Fruit fly (Drosophila melanogaster) whole organism: Measurements from ENCODE around the gene gwl.

Source experiments
- CG8478 ChIP-seq: fragments of >200 bp; optimal IDR thresholded peaks from 2 replicates; lab custom pipeline; 2018; ENCODE audit warnings: inconsistent platforms
- Dll ChIP-seq: fragments of >200 bp; optimal IDR thresholded peaks from 2 replicates; lab custom pipeline; 2017
- EcR ChIP-seq, 2 experiments: fragments of >200 bp; optimal IDR thresholded peaks; 2 replicates each; lab custom pipeline; 2017; ENCODE audit warnings: missing biosample characterization in 2 of 2, missing genetic modification characterization in 2 of 2, missing genetic modification reagents in 2 of 2
- pan ChIP-seq: fragments of >200 bp; optimal IDR thresholded peaks from 2 replicates; lab custom pipeline; 2017
- psq ChIP-seq: fragments of >200 bp; optimal IDR thresholded peaks from 2 replicates; lab custom pipeline; 2017
- usp ChIP-seq: fragments of >200 bp; optimal IDR thresholded peaks from 2 replicates; lab custom pipeline; 2017; ENCODE audit warnings: missing biosample characterization, missing genetic modification characterization, mixed read lengths

Gene gwl

DNA sequence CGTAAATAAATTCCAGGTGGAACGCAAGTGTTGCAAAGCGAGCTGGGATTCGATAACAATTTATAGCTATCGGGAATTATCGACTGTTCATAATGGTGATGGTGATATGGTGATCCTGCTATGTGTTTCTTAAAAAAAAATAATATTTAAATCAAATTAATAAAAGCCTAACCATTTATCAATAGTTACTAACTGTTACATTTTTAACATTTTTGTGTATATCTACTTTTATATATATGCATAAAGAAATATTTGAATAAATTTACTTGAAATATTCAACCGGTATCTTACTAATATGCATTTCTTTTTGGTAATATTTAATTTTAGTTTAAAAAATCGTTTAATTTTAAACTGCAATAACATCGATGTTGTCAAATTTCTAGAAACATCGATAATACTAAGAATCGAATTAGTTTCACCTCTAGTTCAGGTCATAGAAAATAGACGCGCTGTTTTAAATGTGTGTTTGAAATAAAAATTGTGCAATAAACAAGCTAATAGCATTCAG, at the start of gene gwl, which contains the start of gene PGS1:
Gene gwl, plus strand, starts transcription at position 410 of the 508 bp plus-strand sequence.
Gene PGS1, minus strand, starts transcription at position 81 of the 508 bp plus-strand sequence.
- no peak for TF ChIP-seq psq
- no peak for TF ChIP-seq EcR (GFP tag; optimal IDR thresholded peaks at IDR 0.05; lab: Kevin White, UChicago)
- TF ChIP-seq Dll, result no peak
- TF ChIP-seq CG8478 (lab: Kevin White, UChicago), result no peak
- TF ChIP-seq usp (GFP tag; lab: Kevin White, UChicago), result no peak
- no peak for TF ChIP-seq pan (lab: Kevin White, UChicago)

DNA sequence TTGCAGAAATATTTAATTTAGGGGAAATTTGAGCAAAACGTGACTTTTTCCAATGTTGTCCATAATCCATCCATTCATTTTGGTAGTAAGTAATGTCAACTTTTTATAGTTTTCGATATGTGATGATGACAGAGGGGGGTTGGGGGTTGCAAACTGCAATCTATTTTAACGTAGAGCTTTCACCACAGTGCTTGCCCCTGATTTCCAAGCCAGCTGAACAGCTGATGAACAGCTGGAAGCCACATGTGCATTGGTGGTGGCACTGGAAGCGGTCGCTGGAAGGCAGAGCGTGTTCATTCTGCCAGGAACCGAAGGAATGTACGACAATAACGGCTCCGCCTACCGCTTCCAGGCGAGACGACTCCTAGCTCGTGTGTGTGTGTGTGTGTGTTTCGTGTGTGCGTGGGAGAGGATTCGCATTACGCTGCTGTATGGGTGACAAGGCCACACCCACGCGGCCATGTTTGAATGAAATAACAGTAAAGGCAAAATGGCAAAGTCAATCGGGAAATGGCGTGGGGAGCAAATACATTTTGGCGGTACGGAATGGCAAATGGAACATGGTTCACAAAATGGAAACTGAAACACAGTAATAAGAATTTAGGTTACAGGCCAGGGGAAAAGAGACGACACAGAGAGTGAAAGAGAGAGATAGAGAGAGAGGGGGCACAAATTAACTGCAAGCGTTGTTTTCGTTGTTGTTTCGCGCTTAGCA, 47.2 kb upstream of the gwl start:
- TF ChIP-seq EcR (GFP tag; optimal IDR thresholded peaks at IDR 0.05; lab: Kevin White, UChicago) (no peak), psq (no peak), usp (GFP tag; lab: Kevin White, UChicago) (no peak), pan (lab: Kevin White, UChicago) (no peak)

DNA sequence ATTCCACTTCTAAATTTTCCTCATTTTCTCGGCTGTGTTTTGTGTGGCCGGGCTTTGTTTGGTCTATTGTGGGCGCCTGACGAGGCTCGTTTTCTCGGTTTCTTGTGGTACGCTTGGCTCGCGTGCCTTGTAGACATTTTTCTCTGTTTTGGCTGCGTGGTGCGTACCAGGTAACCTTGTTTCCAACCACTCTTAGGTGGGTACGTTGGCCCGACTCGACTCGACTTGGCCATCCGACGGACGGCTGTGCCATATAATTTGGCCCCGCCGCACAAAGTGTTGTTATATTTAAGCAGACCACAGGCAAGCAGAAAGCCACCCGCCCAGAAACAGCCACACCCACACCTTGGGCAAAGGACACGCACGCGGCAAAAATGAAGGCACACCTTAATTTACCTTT, 42.7 kb upstream of the gwl start:
- no peak for TF ChIP-seq psq

DNA sequence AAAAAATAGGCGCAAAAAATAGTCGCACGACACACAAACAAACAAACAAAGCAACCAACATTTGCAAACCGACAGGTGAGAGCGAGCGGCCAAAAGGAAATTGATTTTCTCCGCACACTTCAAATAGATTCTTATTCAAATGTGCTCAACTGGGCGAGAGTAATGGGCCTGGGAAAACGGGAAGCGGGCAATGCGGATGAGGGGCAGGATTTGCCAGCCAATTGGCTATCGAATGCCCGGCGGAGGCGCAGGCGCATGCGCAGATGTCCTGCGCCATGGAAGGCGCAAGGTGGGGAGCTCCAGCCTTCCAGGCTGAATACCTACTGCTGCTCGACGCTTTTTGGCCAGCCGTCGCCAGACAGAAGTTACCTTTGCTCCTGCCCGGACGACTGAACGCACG, 41.0 kb upstream of the gwl start, which contains the start of the genes ChAT and VAChT:
Gene ChAT, plus strand, starts transcription at position 352 of the 400 bp plus-strand sequence.
Gene VAChT, plus strand, starts transcription at position 352 of the 400 bp plus-strand sequence.
- TF ChIP-seq psq (no peak), usp (GFP tag; lab: Kevin White, UChicago) (no peak), pan (lab: Kevin White, UChicago) (no peak), CG8478 (lab: Kevin White, UChicago) (no peak)

DNA sequence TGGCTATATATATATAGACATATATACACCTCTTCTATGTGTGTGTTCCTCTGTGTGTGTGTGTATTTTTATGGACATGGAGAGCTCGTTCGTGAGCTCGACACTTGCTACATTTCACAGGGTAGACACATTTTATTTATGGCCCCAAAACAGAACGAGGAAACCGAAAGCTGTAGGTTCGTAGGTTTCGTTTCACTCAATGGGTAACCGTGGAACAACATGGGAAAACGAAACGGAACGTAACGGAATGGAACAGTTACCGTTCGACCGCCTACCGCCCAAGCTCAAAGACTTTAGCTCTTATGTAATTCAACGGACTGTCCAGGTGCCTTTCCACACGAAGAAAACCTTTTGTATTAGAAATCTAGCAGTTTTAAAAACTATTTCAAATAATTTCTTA, 39.9 kb upstream of the gwl start:
- TF ChIP-seq EcR (GFP tag; optimal IDR thresholded peaks at IDR 0.05; lab: Kevin White, UChicago), result no peak
- TF ChIP-seq CG8478 (lab: Kevin White, UChicago), result no peak
- TF ChIP-seq pan (lab: Kevin White, UChicago), result no peak
- TF ChIP-seq usp (GFP tag; lab: Kevin White, UChicago), result no peak
- TF ChIP-seq psq, result no peak
- TF ChIP-seq Dll, result no peak

DNA sequence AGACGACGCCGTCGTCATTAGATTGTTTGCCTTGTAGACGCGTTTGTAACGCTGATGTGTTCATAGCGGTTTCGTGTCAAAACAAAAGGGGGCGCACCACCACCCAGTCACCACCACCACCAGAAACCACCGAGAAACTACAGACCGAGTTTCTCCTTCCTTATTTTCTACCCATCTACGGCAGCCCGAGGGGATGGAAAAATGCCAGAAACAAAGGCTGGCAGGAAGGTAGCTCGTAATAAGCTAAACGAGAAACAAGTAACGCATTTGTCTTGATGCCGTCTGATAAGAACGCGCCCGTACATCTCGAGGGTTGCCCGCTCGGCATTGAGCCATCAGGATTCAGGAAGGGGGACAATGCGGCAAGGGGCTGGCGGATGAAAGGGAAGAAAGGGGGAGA, 38.7 kb upstream of the gwl start:
- no peak for TF ChIP-seq EcR (GFP tag; optimal IDR thresholded peaks at IDR 0.05; lab: Kevin White, UChicago)
- no peak for TF ChIP-seq psq
- no peak for TF ChIP-seq Dll
- no peak for TF ChIP-seq usp (GFP tag; lab: Kevin White, UChicago)
- no peak for TF ChIP-seq pan (lab: Kevin White, UChicago)
- no peak for TF ChIP-seq CG8478 (lab: Kevin White, UChicago)

DNA sequence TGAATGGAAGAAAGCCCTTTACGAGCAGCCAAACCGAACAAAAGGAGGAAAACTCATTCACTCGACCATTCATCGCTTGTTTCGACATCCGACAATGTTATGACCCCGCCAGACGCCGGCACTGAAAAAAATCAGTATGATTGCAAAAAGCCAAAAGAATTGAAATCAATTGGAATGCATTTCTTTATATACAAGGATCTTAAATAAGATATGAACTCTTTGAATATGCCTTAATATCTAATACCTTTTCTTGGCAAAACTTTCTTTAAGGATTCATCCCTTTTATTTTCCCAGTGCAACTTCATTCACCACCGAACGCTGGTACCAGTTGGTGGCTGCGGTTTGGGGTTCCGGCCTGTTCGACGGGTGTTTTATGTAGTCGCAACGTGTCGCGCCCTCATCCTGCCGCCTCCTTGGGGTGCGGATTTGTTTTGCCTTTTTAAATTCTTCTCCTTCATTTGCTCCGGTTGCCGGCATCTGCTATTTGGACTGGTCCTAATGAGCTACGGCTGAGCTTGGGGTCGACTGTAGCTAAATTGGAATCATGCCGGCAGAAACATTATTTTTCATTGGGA, 26.3 kb upstream of the gwl start:
- TF ChIP-seq Dll (no peak), EcR (GFP tag; optimal IDR thresholded peaks at IDR 0.05; lab: Kevin White, UChicago) (no peak), CG8478 (lab: Kevin White, UChicago) (no peak), usp (GFP tag; lab: Kevin White, UChicago) (no peak), psq (no peak)

DNA sequence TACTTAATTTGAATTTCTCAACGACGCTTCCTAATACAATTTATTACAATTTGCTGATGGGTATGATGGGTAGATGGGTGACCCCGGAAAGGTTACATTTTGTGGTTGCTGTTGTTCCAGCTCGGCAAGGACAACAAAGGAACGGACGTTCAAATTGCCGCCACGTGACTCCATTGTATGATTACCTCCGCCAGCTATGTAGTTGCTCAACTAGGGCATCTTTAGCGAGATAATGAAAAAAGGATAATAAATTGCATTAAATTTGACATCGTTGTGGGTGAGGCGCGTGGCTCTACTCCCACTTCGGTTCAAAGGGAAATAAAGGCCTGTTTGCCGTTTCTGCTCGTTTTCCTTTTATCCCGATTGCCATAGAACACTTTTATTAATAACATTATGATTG, 24.8 kb upstream of the gwl start:
- TF ChIP-seq Dll, result no peak
- no peak for TF ChIP-seq CG8478 (lab: Kevin White, UChicago)
- TF ChIP-seq usp (GFP tag; lab: Kevin White, UChicago), result no peak
- no peak for TF ChIP-seq psq
- no peak for TF ChIP-seq EcR (GFP tag; optimal IDR thresholded peaks at IDR 0.05; lab: Kevin White, UChicago)
- TF ChIP-seq pan (lab: Kevin White, UChicago), result no peak

DNA sequence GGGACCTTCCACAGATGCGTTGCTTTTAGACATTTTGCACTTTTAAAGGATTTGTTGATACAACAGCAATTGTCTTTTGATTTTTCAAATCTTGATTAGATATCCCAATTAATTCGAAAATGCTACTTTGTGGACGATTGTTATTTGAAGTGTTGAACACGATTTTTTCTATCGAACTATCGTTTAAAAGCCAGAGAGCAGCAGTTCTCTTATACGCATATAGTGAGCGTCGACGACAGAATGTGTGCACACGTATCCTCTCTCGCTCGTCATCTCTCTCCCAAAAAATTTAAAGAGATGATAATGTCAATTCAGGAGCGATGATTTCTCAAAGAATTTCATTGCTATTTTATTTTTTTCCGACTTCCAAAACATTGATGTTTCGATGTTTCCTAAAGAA, 23.7 kb upstream of the gwl start, which contains the start of gene CG34283:
Gene CG34283, minus strand, starts transcription at position 101 of the 400 bp plus-strand sequence.
- TF ChIP-seq CG8478 (lab: Kevin White, UChicago), result no peak
- TF ChIP-seq usp (GFP tag; lab: Kevin White, UChicago), result no peak
- TF ChIP-seq Dll, result no peak
- TF ChIP-seq EcR (GFP tag; optimal IDR thresholded peaks at IDR 0.05; lab: Kevin White, UChicago), result no peak
- no peak for TF ChIP-seq psq
- TF ChIP-seq pan (lab: Kevin White, UChicago), result no peak

DNA sequence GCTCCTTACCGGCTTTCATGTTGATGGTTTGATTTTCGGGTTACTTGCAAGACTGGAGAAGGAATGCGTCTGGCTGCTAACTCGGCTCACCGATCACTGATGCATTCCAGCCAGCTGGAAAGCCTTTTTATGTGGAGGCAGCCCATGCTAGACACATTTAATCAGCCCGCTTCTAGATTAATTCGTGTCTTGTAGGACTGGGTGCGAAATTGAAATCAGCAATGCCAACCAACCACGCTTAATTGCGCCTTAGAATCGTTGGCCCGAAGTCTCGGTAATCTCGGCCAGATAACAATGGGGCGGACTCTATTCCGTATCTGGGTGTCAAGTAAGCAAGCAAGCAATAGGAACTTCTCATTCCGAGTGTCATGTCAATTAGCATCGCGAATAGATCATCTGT, 19.8 kb upstream of the gwl start, which contains the start of gene CG7714:
Gene CG7714, minus strand, starts transcription at position 101 of the 400 bp plus-strand sequence.
- TF ChIP-seq usp (GFP tag; lab: Kevin White, UChicago), result no peak
- TF ChIP-seq EcR (GFP tag; optimal IDR thresholded peaks at IDR 0.05; lab: Kevin White, UChicago), result no peak
- TF ChIP-seq psq, result no peak
- TF ChIP-seq pan (lab: Kevin White, UChicago), result no peak
- no peak for TF ChIP-seq Dll
- no peak for TF ChIP-seq CG8478 (lab: Kevin White, UChicago)

DNA sequence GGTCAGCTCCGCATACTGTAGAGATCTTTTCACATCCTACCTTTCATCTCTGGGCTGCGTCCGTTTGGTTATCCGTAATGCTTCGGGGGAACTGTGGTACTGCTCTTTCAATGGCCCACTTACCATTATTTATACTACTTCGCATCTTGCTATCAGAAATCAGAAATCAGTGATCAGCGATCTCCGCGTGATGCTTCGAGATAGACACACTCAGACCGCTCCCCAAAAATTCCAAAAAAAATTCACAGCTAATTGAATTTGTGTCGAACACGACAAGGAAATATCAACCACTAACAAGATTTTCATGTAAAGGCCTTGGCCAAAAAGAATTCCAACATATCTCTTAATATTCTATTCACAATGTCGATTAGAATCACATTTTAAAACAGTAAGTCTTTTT, 17.8 kb upstream of the gwl start, which contains the start of gene CG7715:
Gene CG7715, minus strand, starts transcription at position 101 of the 400 bp plus-strand sequence.
- TF ChIP-seq EcR (GFP tag; optimal IDR thresholded peaks at IDR 0.05; lab: Kevin White, UChicago), result no peak
- TF ChIP-seq pan (lab: Kevin White, UChicago), result no peak
- no peak for TF ChIP-seq CG8478 (lab: Kevin White, UChicago)
- TF ChIP-seq Dll, result no peak
- no peak for TF ChIP-seq usp (GFP tag; lab: Kevin White, UChicago)
- TF ChIP-seq psq, result no peak

DNA sequence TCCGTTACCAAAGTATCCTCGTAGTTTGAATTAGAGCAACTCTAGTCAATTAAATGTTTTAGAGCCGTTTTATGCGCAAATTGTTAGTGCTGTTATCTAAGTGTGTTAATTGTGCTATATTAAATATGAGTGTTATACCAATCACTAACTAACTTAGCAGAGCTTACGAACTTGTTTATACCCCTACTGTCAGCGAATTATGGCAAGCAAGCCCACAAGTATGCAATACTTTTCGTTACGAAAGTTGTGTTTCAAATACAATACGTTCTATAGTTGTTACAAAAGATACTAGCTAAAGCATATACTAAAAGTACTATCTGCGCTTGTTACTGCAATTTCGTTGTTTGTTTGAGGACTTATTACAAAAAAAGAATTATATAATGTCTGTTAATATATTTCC, 14.9 kb upstream of the gwl start:
- TF ChIP-seq EcR (GFP tag; optimal IDR thresholded peaks at IDR 0.05; lab: Kevin White, UChicago) (no peak), usp (GFP tag; lab: Kevin White, UChicago) (no peak), Dll (no peak), psq (no peak), pan (lab: Kevin White, UChicago) (no peak), CG8478 (lab: Kevin White, UChicago) (no peak)
